Worm (Caenorhabditis elegans) whole organism, L2 larva: Measurements from ENCODE around the gene nipi-3.

ENCODE experiments used
- R02D3.7 ChIP-seq: fragments of 150-350 bp; optimal IDR thresholded peaks from 2 replicates; lab custom pipeline; 2014; ENCODE audit warnings: missing biosample characterization, missing genetic modification characterization
- blmp-1 ChIP-seq: sonication (generic microtip); optimal IDR thresholded peaks from 2 replicates; lab custom pipeline; 2017; ENCODE audit warnings: missing genetic modification characterization, mild to moderate bottlenecking, missing compliant biosample characterization, antibody characterized with exemption, moderate library complexity; ENCODE audit not compliant: insufficient read depth
- elt-3 ChIP-seq: sonication (generic microtip); optimal IDR thresholded peaks from 2 replicates; lab custom pipeline; 2017; ENCODE audit warnings: missing biosample characterization, missing genetic modification characterization
- fos-1 ChIP-seq: fragments of 150-350 bp; optimal IDR thresholded peaks from 2 replicates; lab custom pipeline; 2014; ENCODE audit warnings: missing biosample characterization, missing genetic modification characterization
- mdl-1 ChIP-seq, 2 experiments: fragments of 150-350 bp in 1 of 2; sonication (generic microtip) in 1 of 2; optimal IDR thresholded peaks; 2 replicates each; lab custom pipeline; 2017; ENCODE audit warnings: missing biosample characterization in 2 of 2, missing genetic modification characterization in 2 of 2
- nhr-77 ChIP-seq: fragments of 150-350 bp; optimal IDR thresholded peaks from 2 replicates; lab custom pipeline; 2014; ENCODE audit warnings: missing biosample characterization, missing genetic modification characterization
- peb-1 ChIP-seq: fragments of 150-350 bp; optimal IDR thresholded peaks from 2 replicates; lab custom pipeline; 2014; ENCODE audit warnings: missing biosample characterization, missing genetic modification characterization

ce11 chrX:15610527-15611091, 2.8 kb downstream of the nipi-3 start:
- TF ChIP-seq blmp-1 (tag; lab: Kevin White, UChicago) (peak; percentile 37), elt-3 (tag; lab: Kevin White, UChicago) (no peak), R02D3.7 (tag; lab: Kevin White, UChicago) (no peak), peb-1 (tag; lab: Kevin White, UChicago) (no peak), mdl-1 (tag; optimal IDR thresholded peaks at IDR 0.05; lab: Kevin White, UChicago) (peak in 1 of 2 experiments; percentile 78), fos-1 (tag; lab: Kevin White, UChicago) (peak; percentile 90), nhr-77 (tag; lab: Kevin White, UChicago) (no peak)
